Fruit fly (Drosophila melanogaster) whole organism, adult: ENCODE data around the gene RpL17.

Source experiments
- CG11617 ChIP-seq: fragments of 200-800 bp; sonication (Bioruptor generic); optimal IDR thresholded peaks from 2 replicates; lab custom pipeline; 2017; ENCODE audit warnings: mild to moderate bottlenecking, missing biosample characterization, missing genetic modification reagents, missing genetic modification characterization
- CG12768 ChIP-seq: fragments of 200-800 bp; sonication (Bioruptor generic); optimal IDR thresholded peaks from 2 replicates; lab custom pipeline; 2017; ENCODE audit warnings: missing biosample characterization, missing genetic modification characterization, mild to moderate bottlenecking, moderate library complexity, missing genetic modification reagents
- CG14711 ChIP-seq: fragments of 200-800 bp; sonication (Bioruptor generic); optimal IDR thresholded peaks from 2 replicates; lab custom pipeline; 2018; ENCODE audit warnings: missing biosample characterization, mild to moderate bottlenecking, missing genetic modification characterization, moderate library complexity
- CG1620 ChIP-seq: fragments of 200-800 bp; sonication (Bioruptor generic); optimal IDR thresholded peaks from 2 replicates; lab custom pipeline; 2016; ENCODE audit warnings: missing biosample characterization, missing genetic modification characterization
- CG33017 ChIP-seq: fragments of 200-800 bp; sonication (Bioruptor generic); optimal IDR thresholded peaks from 2 replicates; lab custom pipeline; 2018; ENCODE audit warnings: missing biosample characterization, mild to moderate bottlenecking, missing genetic modification characterization, moderate library complexity
- CG5204 ChIP-seq: fragments of 200-800 bp; sonication (Bioruptor generic); optimal IDR thresholded peaks from 2 replicates; lab custom pipeline; 2016; ENCODE audit warnings: missing biosample characterization, missing genetic modification characterization
- CG7045 ChIP-seq: fragments of 200-800 bp; sonication (Bioruptor generic); optimal IDR thresholded peaks from 2 replicates; lab custom pipeline; 2017; ENCODE audit warnings: missing biosample characterization, mild to moderate bottlenecking, missing genetic modification characterization
- CG7101 ChIP-seq: fragments of 200-800 bp; sonication (Bioruptor generic); optimal IDR thresholded peaks from 2 replicates; lab custom pipeline; 2018; ENCODE audit warnings: missing biosample characterization, mild to moderate bottlenecking, missing genetic modification characterization, moderate library complexity
- Clk ChIP-seq: fragments of 200-800 bp; sonication (Bioruptor generic); optimal IDR thresholded peaks from 2 replicates; lab custom pipeline; 2017; ENCODE audit warnings: missing biosample characterization, missing genetic modification characterization
- Crg-1 ChIP-seq: fragments of 200-800 bp; sonication (Bioruptor generic); optimal IDR thresholded peaks from 2 replicates; lab custom pipeline; 2016; ENCODE audit warnings: missing biosample characterization, missing genetic modification characterization
- Hr96 ChIP-seq: fragments of 200-800 bp; sonication (Bioruptor generic); optimal IDR thresholded peaks from 2 replicates; lab custom pipeline; 2016; ENCODE audit warnings: missing biosample characterization, missing genetic modification characterization
- Mnt ChIP-seq: fragments of 200-800 bp; sonication (Bioruptor generic); optimal IDR thresholded peaks from 2 replicates; lab custom pipeline; 2016; ENCODE audit warnings: missing biosample characterization, mild to moderate bottlenecking, missing genetic modification characterization
- bab1 ChIP-seq: fragments of 200-800 bp; sonication (Bioruptor generic); optimal IDR thresholded peaks from 3 replicates; lab custom pipeline; 2019; ENCODE audit warnings: missing biosample characterization, mild to moderate bottlenecking, missing genetic modification characterization, moderate library complexity
- cic ChIP-seq: fragments of 200-800 bp; sonication (Bioruptor generic); optimal IDR thresholded peaks from 2 replicates; lab custom pipeline; 2017; ENCODE audit warnings: missing biosample characterization, mild to moderate bottlenecking, missing genetic modification characterization, moderate library complexity
- cnc ChIP-seq, 2 experiments: fragments of >200 bp; optimal IDR thresholded peaks; 2 replicates each; lab custom pipeline; 2017
- kay ChIP-seq: fragments of 200-800 bp; sonication (Bioruptor generic); peaks from one replicate; lab custom pipeline; 2016; ENCODE audit warnings: missing biosample characterization, missing genetic modification characterization, borderline replicate concordance
- ovo ChIP-seq: fragments of 200-800 bp; sonication (Bioruptor generic); optimal IDR thresholded peaks from 2 replicates; lab custom pipeline; 2016; ENCODE audit warnings: missing biosample characterization, missing genetic modification characterization
- pad ChIP-seq: fragments of 200-800 bp; sonication (Bioruptor generic); optimal IDR thresholded peaks from 3 replicates; lab custom pipeline; 2017; ENCODE audit warnings: missing biosample characterization, missing genetic modification characterization, mild to moderate bottlenecking, moderate library complexity, missing genetic modification reagents
- tj ChIP-seq: fragments of 200-800 bp; sonication (Bioruptor generic); optimal IDR thresholded peaks from 3 replicates; lab custom pipeline; 2017; ENCODE audit warnings: missing biosample characterization, mild to moderate bottlenecking, missing genetic modification characterization, moderate library complexity
- toe ChIP-seq: fragments of 200-800 bp; sonication (Bioruptor generic); optimal IDR thresholded peaks from 2 replicates; lab custom pipeline; 2016; ENCODE audit warnings: missing biosample characterization, missing genetic modification characterization

Gene RpL17

DNA sequence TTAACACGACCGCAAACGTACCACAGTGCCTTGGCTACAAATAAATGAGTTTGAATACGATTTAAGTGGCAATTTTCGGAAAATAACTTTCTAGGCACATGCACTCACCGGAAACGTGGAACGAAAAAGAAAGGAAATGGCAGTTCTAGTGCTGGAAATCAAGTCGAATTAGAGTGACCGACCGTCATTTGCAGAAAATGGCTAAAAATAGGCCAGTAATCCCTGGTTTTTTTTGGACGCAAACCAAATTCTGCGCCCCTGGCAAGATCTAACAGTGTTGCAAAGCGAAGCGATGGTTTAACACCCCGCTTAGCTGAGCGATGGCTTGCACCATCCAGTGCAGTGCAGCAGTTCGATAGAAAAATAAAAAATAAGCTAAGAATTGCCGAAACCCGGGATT lies at the start of gene RpL17:
Gene RpL17 (minus strand): TSS at position 151 of the 400 bp plus-strand sequence.
- TF ChIP-seq kay (GFP tag; lab: Kevin White, UChicago) = no peak
- peak; percentile 73 for TF ChIP-seq CG14711 (tag; lab: Kevin White, UChicago)
- TF ChIP-seq pad (GFP tag; lab: Kevin White, UChicago) = peak; percentile 78
- peak; percentile 52 for TF ChIP-seq CG5204 (GFP tag; lab: Kevin White, UChicago)
- peak; percentile 72 for TF ChIP-seq CG33017
- TF ChIP-seq cnc (optimal IDR thresholded peaks at IDR 0.05; lab: Kevin White, UChicago) = no peak
- peak; percentile 59 for TF ChIP-seq cic (GFP tag; lab: Kevin White, UChicago)
- TF ChIP-seq bab1 (GFP tag; lab: Kevin White, UChicago) = peak; percentile 94
- TF ChIP-seq CG7045 (GFP tag; lab: Kevin White, UChicago) = peak; percentile 37
- peak; percentile 45 for TF ChIP-seq Clk (GFP tag; lab: Kevin White, UChicago)
- peak; percentile 92 for TF ChIP-seq Hr96
- TF ChIP-seq Mnt (GFP tag; lab: Kevin White, UChicago) = peak; percentile 97
- peak; percentile 95 for TF ChIP-seq CG7101 (tag; lab: Kevin White, UChicago)
- peak; percentile 92 for TF ChIP-seq CG1620 (GFP tag; lab: Kevin White, UChicago)
- TF ChIP-seq CG12768 (GFP tag; lab: Kevin White, UChicago) = peak; percentile 10
- peak; percentile 96 for TF ChIP-seq ovo (GFP tag; lab: Kevin White, UChicago)
- TF ChIP-seq CG11617 = peak; percentile 91
- peak; percentile 78 for TF ChIP-seq tj (GFP tag; lab: Kevin White, UChicago)
- peak; percentile 46 for TF ChIP-seq toe (GFP tag; lab: Kevin White, UChicago)
- peak; percentile 97 for TF ChIP-seq Crg-1

DNA sequence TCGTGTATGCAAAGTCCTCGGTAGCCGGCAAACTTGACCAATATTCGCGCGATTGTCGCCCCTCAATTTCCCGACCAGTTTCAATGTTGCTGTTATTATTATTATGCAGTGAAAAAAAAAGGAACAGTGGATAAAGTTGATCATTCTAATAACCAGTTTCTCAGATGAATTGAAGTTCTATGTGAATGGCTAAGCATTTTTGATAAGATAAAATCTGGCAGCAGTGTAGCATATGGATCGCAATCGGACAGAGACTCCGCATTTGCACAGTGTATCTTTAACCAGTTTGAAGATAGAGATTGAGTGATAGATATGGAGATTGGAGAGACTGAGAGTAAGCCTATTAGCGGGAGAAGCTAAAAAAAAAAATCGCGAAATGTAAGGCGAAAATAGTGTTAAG lies 49.4 kb upstream of the RpL17 start:
- peak; percentile 34 for TF ChIP-seq CG14711 (tag; lab: Kevin White, UChicago)
- no peak for TF ChIP-seq tj (GFP tag; lab: Kevin White, UChicago)
- peak; percentile 76 for TF ChIP-seq pad (GFP tag; lab: Kevin White, UChicago)
- peak; percentile 1 for TF ChIP-seq CG7101 (tag; lab: Kevin White, UChicago)
- TF ChIP-seq CG5204 (GFP tag; lab: Kevin White, UChicago) = no peak

DNA sequence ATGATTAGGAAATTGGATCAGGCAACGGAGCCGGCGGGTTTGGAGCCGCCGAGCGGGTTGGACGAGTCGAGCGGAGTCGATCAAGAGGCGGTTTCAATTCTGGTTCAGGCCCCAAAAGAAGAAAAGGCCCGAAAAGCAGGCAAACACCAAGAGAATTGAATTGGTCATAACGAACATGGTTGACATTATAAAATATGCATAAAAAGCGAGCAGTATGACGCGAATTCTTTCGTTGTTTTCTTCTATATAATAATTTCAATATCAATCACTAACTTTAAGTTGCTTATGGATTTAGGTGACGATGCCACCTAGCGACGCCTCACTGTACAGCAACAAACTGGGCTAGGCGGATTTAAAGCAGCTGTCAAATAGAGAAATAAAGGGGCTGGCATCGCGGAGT lies 48.9 kb upstream of the RpL17 start:
- TF ChIP-seq CG11617 = no peak
- TF ChIP-seq CG12768 (GFP tag; lab: Kevin White, UChicago) = no peak
- no peak for TF ChIP-seq cnc (optimal IDR thresholded peaks at IDR 0.05; lab: Kevin White, UChicago)
- TF ChIP-seq toe (GFP tag; lab: Kevin White, UChicago) = no peak
- TF ChIP-seq CG33017 = no peak
- TF ChIP-seq CG1620 (GFP tag; lab: Kevin White, UChicago) = no peak
- no peak for TF ChIP-seq tj (GFP tag; lab: Kevin White, UChicago)
- TF ChIP-seq ovo (GFP tag; lab: Kevin White, UChicago) = no peak
- no peak for TF ChIP-seq CG7045 (GFP tag; lab: Kevin White, UChicago)
- TF ChIP-seq CG14711 (tag; lab: Kevin White, UChicago) = no peak
- no peak for TF ChIP-seq Hr96
- TF ChIP-seq Mnt (GFP tag; lab: Kevin White, UChicago) = no peak
- TF ChIP-seq Clk (GFP tag; lab: Kevin White, UChicago) = no peak

DNA sequence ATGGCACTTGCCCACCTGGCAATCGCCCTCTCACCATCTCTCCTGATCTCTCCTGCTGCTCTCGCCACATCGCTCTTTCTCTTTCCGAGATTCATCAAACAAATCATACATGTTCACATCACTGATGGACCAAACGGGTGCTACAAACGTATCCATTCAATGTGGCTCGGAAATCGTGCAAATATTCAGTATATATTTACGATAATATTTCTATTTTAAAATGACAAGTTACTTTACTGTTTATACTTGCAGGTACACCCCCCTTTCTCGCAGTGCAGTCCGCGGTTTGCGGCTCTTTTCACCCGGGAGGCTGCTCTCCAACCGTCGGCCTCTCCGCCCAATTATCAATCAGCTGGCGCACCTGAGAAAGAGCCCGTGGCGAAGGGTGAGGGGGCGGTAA lies 47.5 kb upstream of the RpL17 start:
- TF ChIP-seq bab1 (GFP tag; lab: Kevin White, UChicago) = no peak
- TF ChIP-seq CG14711 (tag; lab: Kevin White, UChicago) = peak; percentile 17
- peak; percentile 6 for TF ChIP-seq CG7045 (GFP tag; lab: Kevin White, UChicago)
- peak; percentile 31 for TF ChIP-seq CG33017
- no peak for TF ChIP-seq kay (GFP tag; lab: Kevin White, UChicago)
- TF ChIP-seq CG7101 (tag; lab: Kevin White, UChicago) = peak; percentile 53

DNA sequence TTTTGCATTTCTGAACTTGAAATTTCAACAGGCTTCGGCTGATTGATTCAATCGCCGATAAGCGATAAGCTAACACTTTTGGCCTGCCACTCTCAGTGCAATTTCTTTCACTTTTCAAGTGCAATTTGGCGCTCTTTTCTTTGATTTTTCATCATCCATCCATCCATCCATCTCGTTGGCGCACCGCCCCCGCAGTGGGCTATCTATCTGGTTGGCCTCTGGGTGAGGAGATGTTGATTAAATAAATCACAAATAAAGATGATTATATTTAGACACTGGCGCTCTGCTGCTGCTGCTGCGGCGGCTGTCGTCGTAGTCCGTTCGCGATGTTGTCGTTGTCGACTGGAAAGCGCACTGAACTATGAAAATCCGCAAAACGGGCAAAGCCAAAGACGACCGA lies 46.9 kb upstream of the RpL17 start:
- TF ChIP-seq Hr96 = no peak
- no peak for TF ChIP-seq CG14711 (tag; lab: Kevin White, UChicago)
- TF ChIP-seq CG7045 (GFP tag; lab: Kevin White, UChicago) = no peak
- TF ChIP-seq kay (GFP tag; lab: Kevin White, UChicago) = no peak
- no peak for TF ChIP-seq Crg-1
- no peak for TF ChIP-seq Mnt (GFP tag; lab: Kevin White, UChicago)
- TF ChIP-seq CG5204 (GFP tag; lab: Kevin White, UChicago) = no peak
- no peak for TF ChIP-seq CG1620 (GFP tag; lab: Kevin White, UChicago)
- no peak for TF ChIP-seq CG11617
- no peak for TF ChIP-seq cnc (optimal IDR thresholded peaks at IDR 0.05; lab: Kevin White, UChicago)
- TF ChIP-seq cic (GFP tag; lab: Kevin White, UChicago) = no peak
- TF ChIP-seq toe (GFP tag; lab: Kevin White, UChicago) = no peak
- TF ChIP-seq CG12768 (GFP tag; lab: Kevin White, UChicago) = no peak
- TF ChIP-seq ovo (GFP tag; lab: Kevin White, UChicago) = no peak

DNA sequence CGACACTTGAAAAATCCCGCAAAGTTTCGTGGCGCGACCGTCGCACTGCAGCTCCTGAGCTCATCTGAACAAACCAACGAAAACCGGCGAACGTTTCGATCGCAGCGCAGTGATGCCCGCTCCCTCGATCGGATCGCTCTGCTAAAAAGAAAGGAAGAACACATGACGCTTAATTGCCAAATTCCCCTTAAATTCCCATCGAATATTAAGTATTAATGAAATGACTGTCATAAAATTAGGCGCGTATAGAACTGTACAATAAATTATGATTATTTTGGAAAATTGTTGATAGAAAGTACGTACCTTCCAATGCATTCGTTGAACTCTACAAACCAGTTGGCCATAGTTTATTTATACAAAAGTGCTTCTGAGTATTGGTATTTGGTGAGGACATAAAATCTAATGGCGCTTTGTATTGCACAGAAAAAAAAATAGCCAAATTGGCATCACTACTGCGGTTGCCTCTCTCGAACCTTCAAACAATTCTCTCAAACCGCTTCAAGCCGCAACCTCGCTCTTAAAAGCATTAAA lies 35.6 kb upstream of the RpL17 start, which contains the start of gene shf:
Gene shf (minus strand): TSS at position 51 of the 531 bp plus-strand sequence.
- TF ChIP-seq toe (GFP tag; lab: Kevin White, UChicago) = no peak
- peak; percentile 18 for TF ChIP-seq CG11617

DNA sequence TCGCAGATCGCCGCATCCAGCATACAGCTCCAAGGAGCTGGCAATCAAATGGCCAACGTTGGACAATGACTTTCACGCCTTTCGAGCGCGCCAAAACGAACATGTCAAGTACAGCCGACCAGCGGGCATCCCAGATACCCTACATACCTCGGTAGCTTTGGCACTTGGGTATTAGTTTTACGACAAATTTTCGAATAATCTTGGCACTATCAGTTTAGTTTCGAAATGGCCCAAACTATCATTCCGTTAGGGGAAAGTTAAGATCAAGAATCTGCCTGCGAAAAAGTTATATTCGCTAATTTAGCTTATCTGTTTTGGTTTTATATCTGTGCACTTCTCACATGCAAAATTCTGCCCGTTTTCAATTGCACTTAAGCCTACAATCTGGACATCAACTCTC lies 34.7 kb upstream of the RpL17 start:
- no peak for TF ChIP-seq CG5204 (GFP tag; lab: Kevin White, UChicago)
- no peak for TF ChIP-seq CG1620 (GFP tag; lab: Kevin White, UChicago)
- TF ChIP-seq Clk (GFP tag; lab: Kevin White, UChicago) = no peak
- no peak for TF ChIP-seq toe (GFP tag; lab: Kevin White, UChicago)
